Worm (Caenorhabditis elegans) whole organism, L1 larva: Measurements from ENCODE around the gene R13A5.15.

ENCODE experiments used
- C16A3.4 ChIP-seq: fragments of 150-350 bp; optimal IDR thresholded peaks from 2 replicates; lab custom pipeline; 2014; ENCODE audit warnings: missing biosample characterization, missing genetic modification characterization
- C34B4.2 ChIP-seq: sonication (generic microtip); optimal IDR thresholded peaks from 2 replicates; lab custom pipeline; 2017; ENCODE audit warnings: mild to moderate bottlenecking, missing genetic modification characterization, missing compliant biosample characterization
- Y116A8C.19 ChIP-seq: sonication (generic microtip); optimal IDR thresholded peaks from 2 replicates; lab custom pipeline; 2016; ENCODE audit warnings: missing compliant biosample characterization, missing genetic modification characterization, borderline replicate concordance
- ama-1 ChIP-seq: fragments of 150-350 bp; optimal IDR thresholded peaks from 2 replicates; lab custom pipeline; 2014
- blmp-1 ChIP-seq: fragments of 150-350 bp; optimal IDR thresholded peaks from 2 replicates; lab custom pipeline; 2014; ENCODE audit warnings: missing biosample characterization, missing genetic modification characterization
- ceh-82 ChIP-seq, 3 experiments: fragments of 150-350 bp in 1 of 3; sonication (generic microtip) in 2 of 3; optimal IDR thresholded peaks; 2 replicates each; lab custom pipeline; 2014 to 2017; ENCODE audit warnings: missing biosample characterization in 3 of 3, missing genetic modification characterization in 3 of 3
- ceh-88 ChIP-seq: fragments of 200-800 bp; sonication (Bioruptor generic); IDR thresholded peaks from 2 replicates; pipeline ENCODE4 v1.3.6; 2022; ENCODE audit warnings: missing genetic modification characterization, missing compliant biosample characterization
- dsc-1 ChIP-seq: sonication (generic microtip); optimal IDR thresholded peaks from 2 replicates; lab custom pipeline; 2016; ENCODE audit warnings: mild to moderate bottlenecking, missing genetic modification characterization, missing compliant biosample characterization
- efl-1 ChIP-seq, 4 experiments: fragments of 150-350 bp; optimal IDR thresholded peaks in 3 of 4; peaks in 1 of 4; 1 replicate in 1 of 4; 2 replicates in 3 of 4; lab custom pipeline; 2014; ENCODE audit warnings: missing biosample characterization in 2 of 4, missing genetic modification characterization in 2 of 4, missing genetic modification reagents in 2 of 4
- efl-3 ChIP-seq: fragments of 200-800 bp; sonication (Bioruptor generic); optimal IDR thresholded peaks from 2 replicates; lab custom pipeline; 2018; ENCODE audit warnings: mild to moderate bottlenecking, missing genetic modification characterization, missing compliant biosample characterization
- egl-13 ChIP-seq: sonication (generic microtip); optimal IDR thresholded peaks from 2 replicates; lab custom pipeline; 2016; ENCODE audit warnings: missing genotype, missing genetic modification reagents, missing genetic modification characterization, missing compliant biosample characterization
- egl-27 ChIP-seq, 2 experiments: fragments of 150-350 bp in 1 of 2; sonication (generic microtip); optimal IDR thresholded peaks; 3 replicates each; lab custom pipeline; 2017 to 2018; ENCODE audit warnings: missing biosample characterization in 2 of 2, missing genetic modification characterization in 2 of 2, missing genetic modification reagents in 2 of 2
- ets-5 ChIP-seq: fragments of 200-800 bp; sonication (Bioruptor generic); IDR thresholded peaks from 2 replicates; pipeline ENCODE4 v1.3.6; 2022; ENCODE audit warnings: missing genetic modification characterization, missing compliant biosample characterization
- fkh-10 ChIP-seq: sonication (generic microtip); optimal IDR thresholded peaks from 2 replicates; lab custom pipeline; 2017; ENCODE audit warnings: missing biosample characterization, missing genetic modification reagents, missing genetic modification characterization
- grh-1 ChIP-seq: fragments of 200-800 bp; sonication (Bioruptor generic); IDR thresholded peaks from 2 replicates; pipeline ENCODE4 v1.3.6; 2022; ENCODE audit warnings: missing genetic modification reagents, missing genetic modification characterization, missing compliant biosample characterization
- hlh-17 ChIP-seq: fragments of 200-800 bp; sonication (Bioruptor generic); optimal IDR thresholded peaks from 2 replicates; lab custom pipeline; 2018; ENCODE audit warnings: missing genetic modification characterization, mild to moderate bottlenecking, missing compliant biosample characterization, moderate library complexity, borderline replicate concordance
- irx-1 ChIP-seq: sonication (generic microtip); optimal IDR thresholded peaks from 2 replicates; lab custom pipeline; 2016; ENCODE audit warnings: missing genetic modification characterization, missing compliant biosample characterization
- jun-1 ChIP-seq: fragments of 150-350 bp; optimal IDR thresholded peaks from 2 replicates; lab custom pipeline; 2014; ENCODE audit warnings: missing biosample characterization, missing genetic modification reagents, missing genetic modification characterization
- lin-13 ChIP-seq: fragments of 150-350 bp; optimal IDR thresholded peaks from 2 replicates; lab custom pipeline; 2014; ENCODE audit warnings: missing biosample characterization, missing genetic modification reagents, missing genetic modification characterization
- lin-14 ChIP-seq: fragments of 200-800 bp; sonication (Bioruptor generic); optimal IDR thresholded peaks from 2 replicates; lab custom pipeline; 2018; ENCODE audit warnings: mild to moderate bottlenecking, missing genetic modification characterization, moderate library complexity, missing compliant biosample characterization
- lin-39 ChIP-seq: fragments of 150-350 bp; optimal IDR thresholded peaks from 2 replicates; lab custom pipeline; 2014; ENCODE audit warnings: missing biosample characterization, missing genetic modification reagents, missing genetic modification characterization
- lsy-2 ChIP-seq, 2 experiments: fragments of 150-350 bp; optimal IDR thresholded peaks; 2 replicates each; lab custom pipeline; 2014; ENCODE audit warnings: missing biosample characterization in 2 of 2, missing genetic modification characterization in 2 of 2
- mab-9 ChIP-seq: fragments of 200-800 bp; sonication (Bioruptor generic); IDR thresholded peaks from 2 replicates; pipeline ENCODE4 v1.3.6; 2022; ENCODE audit warnings: missing genetic modification reagents, missing genetic modification characterization, missing compliant biosample characterization
- mdl-1 ChIP-seq, 2 experiments: fragments of 150-350 bp; optimal IDR thresholded peaks; 2 replicates each; lab custom pipeline; 2014 to 2017; ENCODE audit warnings: missing biosample characterization in 2 of 2, missing genetic modification characterization in 2 of 2, inconsistent platforms in 1 of 2
- mef-2 ChIP-seq: fragments of 150-350 bp; optimal IDR thresholded peaks from 2 replicates; lab custom pipeline; 2014; ENCODE audit warnings: missing biosample characterization, missing genetic modification characterization
- mep-1 ChIP-seq: fragments of 150-350 bp; optimal IDR thresholded peaks from 2 replicates; lab custom pipeline; 2014; ENCODE audit warnings: missing biosample characterization, missing genetic modification characterization
- nhr-20 ChIP-seq: sonication (generic microtip); optimal IDR thresholded peaks from 2 replicates; lab custom pipeline; 2016; ENCODE audit warnings: mild to moderate bottlenecking, missing genetic modification characterization, missing compliant biosample characterization
- nhr-47 ChIP-seq: sonication (generic microtip); optimal IDR thresholded peaks from 2 replicates; lab custom pipeline; 2016; ENCODE audit warnings: mild to moderate bottlenecking, missing genetic modification characterization, moderate library complexity, missing compliant biosample characterization
- nhr-71 ChIP-seq: sonication (generic microtip); optimal IDR thresholded peaks from 2 replicates; lab custom pipeline; 2016; ENCODE audit warnings: mild to moderate bottlenecking, missing genetic modification characterization, moderate library complexity, missing compliant biosample characterization
- nhr-77 ChIP-seq: fragments of 150-350 bp; optimal IDR thresholded peaks from 2 replicates; lab custom pipeline; 2014; ENCODE audit warnings: missing biosample characterization, missing genetic modification characterization
- nhr-85 ChIP-seq: sonication (generic microtip); peaks from one replicate; lab custom pipeline; 2016; ENCODE audit warnings: missing genetic modification characterization, inconsistent platforms, missing compliant biosample characterization
- pag-3 ChIP-seq: sonication (generic microtip); optimal IDR thresholded peaks from 2 replicates; lab custom pipeline; 2017; ENCODE audit warnings: missing genetic modification characterization, mild to moderate bottlenecking, missing compliant biosample characterization, antibody characterized with exemption, borderline replicate concordance; ENCODE audit not compliant: insufficient read depth
- pax-3 ChIP-seq: fragments of 200-800 bp; sonication (Bioruptor generic); optimal IDR thresholded peaks from 2 replicates; lab custom pipeline; 2018; ENCODE audit warnings: mild to moderate bottlenecking, missing genetic modification characterization, moderate library complexity, missing compliant biosample characterization
- pqm-1 ChIP-seq: sonication (generic microtip); optimal IDR thresholded peaks from 3 replicates; lab custom pipeline; 2017; ENCODE audit warnings: missing biosample characterization, missing genetic modification characterization
- rnt-1 ChIP-seq: sonication (generic microtip); optimal IDR thresholded peaks from 2 replicates; lab custom pipeline; 2016; ENCODE audit warnings: mild to moderate bottlenecking, missing genetic modification characterization, moderate library complexity, missing compliant biosample characterization
- snu-23 ChIP-seq: sonication (generic microtip); optimal IDR thresholded peaks from 2 replicates; lab custom pipeline; 2016; ENCODE audit warnings: missing genetic modification characterization, missing compliant biosample characterization
- sox-4 ChIP-seq: sonication (generic microtip); optimal IDR thresholded peaks from 2 replicates; lab custom pipeline; 2016; ENCODE audit warnings: missing genetic modification characterization, missing compliant biosample characterization
- sptf-1 ChIP-seq: fragments of 150-350 bp; optimal IDR thresholded peaks from 2 replicates; lab custom pipeline; 2014; ENCODE audit warnings: missing biosample characterization, missing genetic modification characterization
- tlp-1 ChIP-seq: fragments of 150-350 bp; optimal IDR thresholded peaks from 2 replicates; lab custom pipeline; 2014; ENCODE audit warnings: missing biosample characterization, missing genetic modification characterization
- unc-130 ChIP-seq: fragments of 150-350 bp; optimal IDR thresholded peaks from 2 replicates; lab custom pipeline; 2017; ENCODE audit warnings: missing biosample characterization, missing genetic modification characterization, inconsistent platforms
- unc-62 ChIP-seq: fragments of 150-350 bp; optimal IDR thresholded peaks from 2 replicates; lab custom pipeline; 2014; ENCODE audit warnings: missing biosample characterization, missing genetic modification reagents, missing genetic modification characterization
- zip-4 ChIP-seq: fragments of 200-800 bp; sonication (Bioruptor generic); optimal IDR thresholded peaks from 2 replicates; lab custom pipeline; 2018; ENCODE audit warnings: mild to moderate bottlenecking, missing genetic modification characterization, moderate library complexity, missing compliant biosample characterization
- ztf-11 ChIP-seq, 2 experiments: sonication (generic microtip); optimal IDR thresholded peaks; 2 replicates each; lab custom pipeline; 2016 to 2017; ENCODE audit warnings: missing genetic modification characterization in 2 of 2, missing biosample characterization in 1 of 2, missing compliant biosample characterization in 1 of 2
- ztf-4 ChIP-seq: fragments of 150-350 bp; optimal IDR thresholded peaks from 2 replicates; lab custom pipeline; 2014; ENCODE audit warnings: missing biosample characterization, missing genetic modification characterization

The R13A5.15 gene

ce11 chrIII:7544211-7544610, 43.9 kb downstream of the R13A5.15 start:
- TF ChIP-seq ama-1 (lab: Kevin White, UChicago) (no peak), lin-13 (GFP tag; lab: Kevin White, UChicago) (no peak), ztf-11 (tag; optimal IDR thresholded peaks at IDR 0.05; lab: Kevin White, UChicago) (no peak), pax-3 (tag; lab: Kevin White, UChicago) (no peak), mep-1 (peak; percentile 35), C16A3.4 (tag; lab: Kevin White, UChicago) (peak; percentile 27), lin-39 (no peak), mdl-1 (tag; optimal IDR thresholded peaks at IDR 0.05; lab: Kevin White, UChicago) (no peak), grh-1 (no peak), ztf-4 (no peak), egl-13 (no peak), nhr-77 (tag; lab: Kevin White, UChicago) (no peak), zip-4 (no peak), efl-1 (optimal IDR thresholded peaks at IDR 0.05; lab: Kevin White, UChicago) (peak in 1 of 2 experiments; percentile 23), efl-1 (GFP tag; optimal IDR thresholded peaks at IDR 0.05 in 1 of 2; lab: Kevin White, UChicago) (peak in 1 of 2 experiments; percentile 70), blmp-1 (tag; lab: Kevin White, UChicago) (peak; percentile 88), egl-27 (tag; optimal IDR thresholded peaks at IDR 0.05; lab: Kevin White, UChicago) (no peak), unc-130 (tag; lab: Kevin White, UChicago) (peak; percentile 25), irx-1 (tag; lab: Kevin White, UChicago) (no peak), Y116A8C.19 (tag; lab: Kevin White, UChicago) (no peak), snu-23 (GFP tag; lab: Kevin White, UChicago) (peak; percentile 24), efl-3 (GFP tag; lab: Kevin White, UChicago) (no peak), lin-14 (peak; percentile 64), dsc-1 (tag; lab: Kevin White, UChicago) (peak; percentile 16), pag-3 (tag; lab: Kevin White, UChicago) (peak; percentile 83), ceh-82 (tag; optimal IDR thresholded peaks at IDR 0.05; lab: Kevin White, UChicago) (no peak), jun-1 (tag; lab: Kevin White, UChicago) (no peak), lsy-2 (tag; optimal IDR thresholded peaks at IDR 0.05; lab: Kevin White, UChicago) (peak; percentile 42 to 45), mab-9 (no peak), C34B4.2 (tag; lab: Kevin White, UChicago) (no peak), sox-4 (tag; lab: Kevin White, UChicago) (no peak), sptf-1 (tag; lab: Kevin White, UChicago) (no peak), pqm-1 (tag; lab: Kevin White, UChicago) (no peak), mef-2 (no peak), unc-62 (GFP tag; lab: Kevin White, UChicago) (no peak), nhr-47 (tag; lab: Kevin White, UChicago) (no peak), hlh-17 (GFP tag; lab: Kevin White, UChicago) (no peak), ets-5 (GFP tag; lab: Robert Waterston, UW) (no peak), nhr-71 (peak; percentile 48), ceh-88 (GFP tag; lab: Robert Waterston, UW) (no peak), tlp-1 (tag; lab: Kevin White, UChicago) (no peak), rnt-1 (peak; percentile 50), nhr-20 (tag; lab: Kevin White, UChicago) (peak; percentile 14), fkh-10 (no peak), nhr-85 (peak; percentile 76)
